Worm (Caenorhabditis elegans): ENCODE measurements around the gene T10B5.8.

ce11 chrV:1855087-1855486 lies 13.2 kb downstream of the T10B5.8 start:
- no peak for TF ChIP-seq ama-1 (optimal IDR thresholded peaks at IDR 0.05)
- no peak for TF ChIP-seq ceh-22 (tag; optimal IDR thresholded peaks at IDR 0.05)
- no peak for TF ChIP-seq F13H6.1 (tag; optimal IDR thresholded peaks at IDR 0.05)
- no peak for TF ChIP-seq dve-1 (tag; optimal IDR thresholded peaks at IDR 0.05)
- no peak for TF ChIP-seq pqm-1 (tag; optimal IDR thresholded peaks at IDR 0.05)
- no peak for TF ChIP-seq pha-4 (tag; optimal IDR thresholded peaks at IDR 0.05)
- TF ChIP-seq pax-1 (tag; optimal IDR thresholded peaks at IDR 0.05), result no peak
- TF ChIP-seq unc-55 (GFP tag; optimal IDR thresholded peaks at IDR 0.05), result no peak
- TF ChIP-seq nhr-11 (tag; optimal IDR thresholded peaks at IDR 0.05), result no peak
- TF ChIP-seq ahr-1 (tag; optimal IDR thresholded peaks at IDR 0.05), result no peak
- no peak for TF ChIP-seq sox-4 (tag; optimal IDR thresholded peaks at IDR 0.05)
- no peak for TF ChIP-seq unc-86 (tag; optimal IDR thresholded peaks at IDR 0.05)
- TF ChIP-seq hlh-8 (tag; optimal IDR thresholded peaks at IDR 0.05), result no peak
- no peak for TF ChIP-seq ceh-18 (tag; optimal IDR thresholded peaks at IDR 0.05)

Measured in whole organism, late embryonic.